Worm (Caenorhabditis elegans) whole organism, L4/young adult: Measurements from ENCODE around the gene btb-5.

Experiments
- W03F9.2 ChIP-seq: fragments of 150-350 bp; optimal IDR thresholded peaks from 2 replicates; lab custom pipeline; 2014; ENCODE audit warnings: missing biosample characterization, missing genetic modification characterization
- dao-5 ChIP-seq: sonication (generic microtip); optimal IDR thresholded peaks from 2 replicates; lab custom pipeline; 2016; ENCODE audit warnings: missing genotype, missing genetic modification characterization, moderate library complexity, missing compliant biosample characterization
- him-1 ChIP-seq: sonication (generic microtip); optimal IDR thresholded peaks from 2 replicates; lab custom pipeline; 2016; ENCODE audit warnings: missing genotype, missing genetic modification reagents, missing genetic modification characterization, missing compliant biosample characterization

DNA sequence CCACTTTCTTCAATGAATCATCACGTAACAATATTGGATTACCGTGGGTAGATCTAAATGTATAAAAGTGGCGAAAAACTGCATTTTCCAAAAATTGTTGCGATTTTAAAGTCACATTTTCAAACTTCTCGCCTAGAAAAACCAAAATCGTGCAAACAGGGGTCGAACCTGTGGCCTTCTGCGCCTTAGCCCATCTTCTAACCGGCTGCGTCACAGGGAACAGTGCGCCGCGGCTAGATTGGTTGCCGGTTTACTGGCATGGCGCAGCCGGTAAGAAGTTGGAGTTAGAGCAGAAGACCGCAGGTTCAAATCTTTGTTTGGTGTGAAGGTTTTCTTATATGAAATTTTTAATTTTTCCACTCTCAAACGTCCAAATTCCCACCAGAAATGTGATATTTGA lies 11.9 kb downstream of the btb-5 start:
- TF ChIP-seq him-1 (tag; lab: Kevin White, UChicago) (no peak), dao-5 (tag; lab: Kevin White, UChicago) (no peak), W03F9.2 (tag; lab: Kevin White, UChicago) (no peak)
